Worm (Caenorhabditis elegans) whole organism, late embryonic: ENCODE results near the gene K02F3.9.

ENCODE experiments used
- C08G9.2 ChIP-seq: sonication (generic microtip); optimal IDR thresholded peaks from 2 replicates; lab custom pipeline; 2016; ENCODE audit warnings: mild to moderate bottlenecking, missing genetic modification characterization, moderate library complexity, missing compliant biosample characterization
- C38D4.7 ChIP-seq: fragments of 200-800 bp; sonication (Bioruptor generic); optimal IDR thresholded peaks from 2 replicates; lab custom pipeline; 2018; ENCODE audit warnings: mild to moderate bottlenecking, missing genetic modification characterization, moderate library complexity, missing compliant biosample characterization
- K09A11.1 ChIP-seq: sonication (generic microtip); optimal IDR thresholded peaks from 2 replicates; lab custom pipeline; 2017; ENCODE audit warnings: antibody characterized with exemption, mild to moderate bottlenecking, missing genetic modification characterization, missing compliant biosample characterization; ENCODE audit not compliant: insufficient read depth
- Y22D7AL.16 ChIP-seq: sonication (generic microtip); optimal IDR thresholded peaks from 2 replicates; lab custom pipeline; 2016; ENCODE audit warnings: missing genetic modification characterization, missing compliant biosample characterization
- ahr-1 ChIP-seq: sonication (generic microtip); optimal IDR thresholded peaks from 2 replicates; lab custom pipeline; 2016; ENCODE audit warnings: missing genetic modification characterization, missing compliant biosample characterization
- ama-1 ChIP-seq: fragments of 150-350 bp; optimal IDR thresholded peaks from 2 replicates; lab custom pipeline; 2014
- ceh-18 ChIP-seq: sonication (generic microtip); optimal IDR thresholded peaks from 2 replicates; lab custom pipeline; 2016; ENCODE audit warnings: missing genetic modification characterization, missing compliant biosample characterization
- ceh-24 ChIP-seq: sonication (generic microtip); optimal IDR thresholded peaks from 2 replicates; lab custom pipeline; 2016; ENCODE audit warnings: mild to moderate bottlenecking, missing genetic modification characterization, missing compliant biosample characterization
- ceh-30 ChIP-seq: fragments of 150-350 bp; optimal IDR thresholded peaks from 2 replicates; lab custom pipeline; 2014; ENCODE audit warnings: missing biosample characterization, missing genetic modification characterization
- ceh-45 ChIP-seq: fragments of 200-800 bp; sonication (Bioruptor generic); IDR thresholded peaks from 2 replicates; pipeline ENCODE4 v1.3.6; 2022; ENCODE audit warnings: missing genetic modification reagents, missing genetic modification characterization, missing compliant biosample characterization
- ceh-6 ChIP-seq: fragments of 200-800 bp; sonication (Bioruptor generic); optimal IDR thresholded peaks from 2 replicates; lab custom pipeline; 2018; ENCODE audit warnings: mild to moderate bottlenecking, missing genetic modification characterization, missing compliant biosample characterization
- ceh-9 ChIP-seq: sonication (generic microtip); optimal IDR thresholded peaks from 2 replicates; lab custom pipeline; 2016; ENCODE audit warnings: mild to moderate bottlenecking, missing genetic modification characterization, inconsistent platforms, missing compliant biosample characterization
- che-1 ChIP-seq: sonication (generic microtip); optimal IDR thresholded peaks from 2 replicates; lab custom pipeline; 2016; ENCODE audit warnings: mild to moderate bottlenecking, missing genetic modification characterization, missing compliant biosample characterization
- elt-4 ChIP-seq: sonication (generic microtip); optimal IDR thresholded peaks from 2 replicates; lab custom pipeline; 2016; ENCODE audit warnings: missing genetic modification characterization, missing compliant biosample characterization
- ets-4 ChIP-seq: sonication (generic microtip); optimal IDR thresholded peaks from 2 replicates; lab custom pipeline; 2016; ENCODE audit warnings: missing genetic modification characterization, missing compliant biosample characterization
- eyg-1 ChIP-seq: sonication (generic microtip); optimal IDR thresholded peaks from 2 replicates; lab custom pipeline; 2016; ENCODE audit warnings: missing genotype, missing genetic modification characterization, missing compliant biosample characterization
- fax-1 ChIP-seq: sonication (generic microtip); optimal IDR thresholded peaks from 2 replicates; lab custom pipeline; 2016; ENCODE audit warnings: missing genotype, missing genetic modification characterization, missing compliant biosample characterization
- gmeb-2 ChIP-seq: sonication (generic microtip); optimal IDR thresholded peaks from 2 replicates; lab custom pipeline; 2016; ENCODE audit warnings: missing genetic modification characterization, inconsistent platforms, missing compliant biosample characterization
- hlh-13 ChIP-seq: fragments of 200-800 bp; sonication (Bioruptor generic); optimal IDR thresholded peaks from 2 replicates; lab custom pipeline; 2018; ENCODE audit warnings: mild to moderate bottlenecking, missing genetic modification characterization, missing compliant biosample characterization
- hlh-8 ChIP-seq: sonication (generic microtip); optimal IDR thresholded peaks from 2 replicates; lab custom pipeline; 2016; ENCODE audit warnings: missing genotype, missing genetic modification characterization, missing compliant biosample characterization
- lim-6 ChIP-seq: sonication (generic microtip); optimal IDR thresholded peaks from 2 replicates; lab custom pipeline; 2016; ENCODE audit warnings: missing genetic modification characterization, missing compliant biosample characterization
- madf-2 ChIP-seq: sonication (generic microtip); optimal IDR thresholded peaks from 2 replicates; lab custom pipeline; 2017; ENCODE audit warnings: missing genetic modification characterization, missing compliant biosample characterization
- mec-3 ChIP-seq: sonication (generic microtip); optimal IDR thresholded peaks from 2 replicates; lab custom pipeline; 2016; ENCODE audit warnings: borderline replicate concordance, missing genetic modification characterization, missing compliant biosample characterization
- nfya-1 ChIP-seq: sonication (generic microtip); optimal IDR thresholded peaks from 2 replicates; lab custom pipeline; 2017; ENCODE audit warnings: missing genetic modification characterization, mild to moderate bottlenecking, missing compliant biosample characterization, antibody characterized with exemption, moderate library complexity
- nhr-232 ChIP-seq: sonication (generic microtip); optimal IDR thresholded peaks from 2 replicates; lab custom pipeline; 2016; ENCODE audit warnings: missing genetic modification characterization, missing compliant biosample characterization
- pag-3 ChIP-seq: sonication (generic microtip); optimal IDR thresholded peaks from 2 replicates; lab custom pipeline; 2016; ENCODE audit warnings: missing compliant biosample characterization, missing genetic modification characterization, borderline replicate concordance
- pax-1 ChIP-seq: fragments of 150-350 bp; optimal IDR thresholded peaks from 2 replicates; lab custom pipeline; 2014; ENCODE audit warnings: missing biosample characterization, missing genetic modification characterization
- pha-2 ChIP-seq: sonication (generic microtip); optimal IDR thresholded peaks from 2 replicates; lab custom pipeline; 2017; ENCODE audit warnings: mild to moderate bottlenecking, missing genetic modification characterization, missing compliant biosample characterization
- pha-4 ChIP-seq: fragments of 150-350 bp; optimal IDR thresholded peaks from 2 replicates; lab custom pipeline; 2018; ENCODE audit warnings: missing biosample characterization, missing genetic modification reagents, missing genetic modification characterization
- ref-2 ChIP-seq: sonication (generic microtip); optimal IDR thresholded peaks from 2 replicates; lab custom pipeline; 2016; ENCODE audit warnings: missing genetic modification characterization, missing compliant biosample characterization
- rnt-1 ChIP-seq: sonication (generic microtip); optimal IDR thresholded peaks from 2 replicates; lab custom pipeline; 2016; ENCODE audit warnings: missing genetic modification characterization, missing compliant biosample characterization
- sdc-2 ChIP-seq: sonication (generic microtip); optimal IDR thresholded peaks from 2 replicates; lab custom pipeline; 2016; ENCODE audit warnings: missing genotype, missing genetic modification characterization, missing compliant biosample characterization
- sox-2 ChIP-seq: fragments of 200-800 bp; sonication (Bioruptor generic); IDR thresholded peaks from 2 replicates; pipeline ENCODE4 v1.3.6; 2022; ENCODE audit warnings: missing genetic modification reagents, missing genetic modification characterization, missing compliant biosample characterization
- sox-4 ChIP-seq: sonication (generic microtip); optimal IDR thresholded peaks from 2 replicates; lab custom pipeline; 2017; ENCODE audit warnings: mild to moderate bottlenecking, missing genetic modification characterization, inconsistent platforms, missing compliant biosample characterization
- ttx-3 ChIP-seq: sonication (generic microtip); optimal IDR thresholded peaks from 2 replicates; lab custom pipeline; 2016; ENCODE audit warnings: missing genetic modification reagents, missing genetic modification characterization, missing compliant biosample characterization
- unc-42 ChIP-seq: sonication (generic microtip); optimal IDR thresholded peaks from 2 replicates; lab custom pipeline; 2016; ENCODE audit warnings: missing genotype, missing genetic modification characterization, missing compliant biosample characterization
- unc-55 ChIP-seq: sonication (generic microtip); optimal IDR thresholded peaks from 2 replicates; lab custom pipeline; 2017; ENCODE audit warnings: missing biosample characterization, missing genetic modification reagents, missing genetic modification characterization
- zip-5 ChIP-seq: sonication (generic microtip); optimal IDR thresholded peaks from 2 replicates; lab custom pipeline; 2016; ENCODE audit warnings: missing genetic modification characterization, missing compliant biosample characterization
- ztf-16 ChIP-seq: sonication (generic microtip); optimal IDR thresholded peaks from 2 replicates; lab custom pipeline; 2017; ENCODE audit warnings: missing genetic modification characterization, missing compliant biosample characterization

Gene K02F3.9

ce11 chrIII:881460-881859 lies 40.3 kb upstream of the K02F3.9 start:
- TF ChIP-seq nhr-232 (tag; lab: Kevin White, UChicago) = no peak
- TF ChIP-seq hlh-13 = no peak
- no peak for TF ChIP-seq ceh-9 (tag; lab: Kevin White, UChicago)
- no peak for TF ChIP-seq C38D4.7 (GFP tag; lab: Kevin White, UChicago)
- no peak for TF ChIP-seq madf-2 (tag; lab: Kevin White, UChicago)
- TF ChIP-seq zip-5 (tag; lab: Kevin White, UChicago) = no peak
- no peak for TF ChIP-seq ceh-24 (tag; lab: Kevin White, UChicago)
- TF ChIP-seq sdc-2 (tag; lab: Kevin White, UChicago) = no peak
- TF ChIP-seq gmeb-2 (tag; lab: Kevin White, UChicago) = no peak
- TF ChIP-seq hlh-8 (tag; lab: Kevin White, UChicago) = no peak
- TF ChIP-seq fax-1 = no peak
- TF ChIP-seq ztf-16 = no peak
- no peak for TF ChIP-seq ahr-1 (tag; lab: Kevin White, UChicago)
- no peak for TF ChIP-seq ttx-3

ce11 chrIII:880840-881239 lies 39.7 kb upstream of the K02F3.9 start:
- TF ChIP-seq C08G9.2 (tag; lab: Kevin White, UChicago) = no peak
- TF ChIP-seq mec-3 (tag; lab: Kevin White, UChicago) = no peak
- TF ChIP-seq pha-4 (tag; lab: Kevin White, UChicago) = no peak
- no peak for TF ChIP-seq sox-4
- no peak for TF ChIP-seq hlh-8 (tag; lab: Kevin White, UChicago)
- no peak for TF ChIP-seq ref-2
- TF ChIP-seq ceh-6 = no peak
- TF ChIP-seq elt-4 = no peak
- TF ChIP-seq ama-1 (lab: Kevin White, UChicago) = no peak
- TF ChIP-seq ceh-9 (tag; lab: Kevin White, UChicago) = no peak
- no peak for TF ChIP-seq Y22D7AL.16 (tag; lab: Kevin White, UChicago)
- TF ChIP-seq pha-2 (tag; lab: Kevin White, UChicago) = no peak
- no peak for TF ChIP-seq pax-1
- no peak for TF ChIP-seq pag-3 (tag; lab: Kevin White, UChicago)
- no peak for TF ChIP-seq ahr-1 (tag; lab: Kevin White, UChicago)

- TF ChIP-seq sox-4 = no peak
- no peak for TF ChIP-seq K09A11.1 (tag; lab: Kevin White, UChicago)
- TF ChIP-seq zip-5 (tag; lab: Kevin White, UChicago) = no peak
- TF ChIP-seq sox-2 (GFP tag; lab: Robert Waterston, UW) = no peak
- TF ChIP-seq Y22D7AL.16 (tag; lab: Kevin White, UChicago) = no peak
- TF ChIP-seq hlh-13 = no peak
- no peak for TF ChIP-seq che-1 (tag; lab: Kevin White, UChicago)
- no peak for TF ChIP-seq fax-1
- TF ChIP-seq unc-55 = no peak
- TF ChIP-seq lim-6 = no peak
Measured at ce11 chrIII:879634-880033, 38.5 kb upstream of the K02F3.9 start, which contains the start of the genes T24C4.5 and ucr-2.3. Gene T24C4.5, minus strand, starts transcription at chrIII:879734. Gene ucr-2.3, plus strand, starts transcription at chrIII:879860.

- TF ChIP-seq unc-42 (no peak), Y22D7AL.16 (tag; lab: Kevin White, UChicago) (no peak), gmeb-2 (tag; lab: Kevin White, UChicago) (no peak), pag-3 (tag; lab: Kevin White, UChicago) (no peak), rnt-1 (no peak), lim-6 (no peak), ceh-30 (tag; lab: Kevin White, UChicago) (no peak), nfya-1 (tag; lab: Kevin White, UChicago) (no peak), ceh-18 (tag; lab: Kevin White, UChicago) (no peak), unc-55 (no peak), ets-4 (no peak), ceh-45 (no peak), eyg-1 (tag; lab: Kevin White, UChicago) (no peak)
Measured at ce11 chrIII:873432-873831, 32.3 kb upstream of the K02F3.9 start, which contains the start of gene clc-19. Gene clc-19, minus strand, starts transcription at chrIII:873566.
